Worm (Caenorhabditis elegans): Measurements from ENCODE around the gene F54D1.6.

Gene F54D1.6

ce11 chrIV:11316640-11317039 is 29.0 kb downstream of the F54D1.6 start:
- TF ChIP-seq ceh-43 (GFP tag; optimal IDR thresholded peaks at IDR 0.05) (no peak), pha-4 (tag; optimal IDR thresholded peaks at IDR 0.05) (no peak), unc-62 (GFP tag; optimal IDR thresholded peaks at IDR 0.05) (no peak), mab-5 (tag; optimal IDR thresholded peaks at IDR 0.05) (no peak), unc-39 (tag; optimal IDR thresholded peaks at IDR 0.05) (no peak), sem-2 (GFP tag; optimal IDR thresholded peaks at IDR 0.05) (no peak), cnd-1 (tag; optimal IDR thresholded peaks at IDR 0.05) (no peak), bed-3 (GFP tag; optimal IDR thresholded peaks at IDR 0.05) (no peak), elt-3 (tag; optimal IDR thresholded peaks at IDR 0.05) (no peak), blmp-1 (tag; optimal IDR thresholded peaks at IDR 0.05) (no peak)

- TF ChIP-seq M03D4.4 (tag; optimal IDR thresholded peaks at IDR 0.05), result no peak
- no peak for TF ChIP-seq mab-5 (tag; optimal IDR thresholded peaks at IDR 0.05)
- no peak for TF ChIP-seq lin-32 (GFP tag; optimal IDR thresholded peaks at IDR 0.05)
- no peak for TF ChIP-seq pha-4 (tag; optimal IDR thresholded peaks at IDR 0.05)
- no peak for TF ChIP-seq drap-1 (GFP tag; optimal IDR thresholded peaks at IDR 0.05)
- no peak for TF ChIP-seq tbx-8 (GFP tag; optimal IDR thresholded peaks at IDR 0.05)
- no peak for TF ChIP-seq ces-1 (GFP tag; optimal IDR thresholded peaks at IDR 0.05)
- TF ChIP-seq bed-3 (GFP tag; optimal IDR thresholded peaks at IDR 0.05), result no peak
Observed at ce11 chrIV:11317119-11317518, 29.5 kb downstream of the F54D1.6 start, which contains the start of gene gspd-1. gspd-1 (plus strand) TSS chrIV:11317419.

- TF ChIP-seq cnd-1 (tag; optimal IDR thresholded peaks at IDR 0.05) (no peak), lsy-2 (tag; optimal IDR thresholded peaks at IDR 0.05) (no peak), elt-1 (tag; optimal IDR thresholded peaks at IDR 0.05; ENCODE audit: borderline replicate concordance, insufficient read depth) (no peak), zip-8 (tag; optimal IDR thresholded peaks at IDR 0.05) (no peak), flh-1 (GFP tag; optimal IDR thresholded peaks at IDR 0.05) (no peak), drap-1 (GFP tag; optimal IDR thresholded peaks at IDR 0.05) (no peak), sptf-1 (tag; optimal IDR thresholded peaks at IDR 0.05) (no peak), lin-13 (tag; optimal IDR thresholded peaks at IDR 0.05) (no peak), unc-39 (tag; optimal IDR thresholded peaks at IDR 0.05) (no peak), nhr-2 (tag; optimal IDR thresholded peaks at IDR 0.05) (no peak), nhr-237 (tag; optimal IDR thresholded peaks at IDR 0.05) (no peak), unc-62 (GFP tag; optimal IDR thresholded peaks at IDR 0.05) (no peak), snpc-4 (tag; optimal IDR thresholded peaks at IDR 0.05) (no peak), ceh-83 (GFP tag; optimal IDR thresholded peaks at IDR 0.05) (no peak), nhr-28 (tag; optimal IDR thresholded peaks at IDR 0.05) (no peak), sem-2 (GFP tag; optimal IDR thresholded peaks at IDR 0.05) (no peak)
Observed at ce11 chrIV:11319884-11320362, 32.3 kb downstream of the F54D1.6 start, which contains the start of gene B0035.18. B0035.18 (plus strand) TSS chrIV:11320312.

ce11 chrIV:11320500-11320899 is 32.9 kb downstream of the F54D1.6 start, which contains the start of gene edg-1:
edg-1 (plus strand) TSS chrIV:11320800.
- no peak for TF ChIP-seq flh-1 (GFP tag; optimal IDR thresholded peaks at IDR 0.05)
- TF ChIP-seq cnd-1 (tag; optimal IDR thresholded peaks at IDR 0.05), result no peak
- no peak for TF ChIP-seq hlh-1 (tag; optimal IDR thresholded peaks at IDR 0.05)
- TF ChIP-seq unc-62 (GFP tag; optimal IDR thresholded peaks at IDR 0.05), result no peak
- no peak for TF ChIP-seq pha-4 (tag; optimal IDR thresholded peaks at IDR 0.05)
- TF ChIP-seq tbx-8 (GFP tag; optimal IDR thresholded peaks at IDR 0.05), result no peak

- no peak for TF ChIP-seq ceh-39 (tag; optimal IDR thresholded peaks at IDR 0.05)
- TF ChIP-seq mep-1 (tag; optimal IDR thresholded peaks at IDR 0.05), result no peak
- no peak for TF ChIP-seq ceh-83 (GFP tag; optimal IDR thresholded peaks at IDR 0.05)
- TF ChIP-seq unc-62 (GFP tag; optimal IDR thresholded peaks at IDR 0.05), result no peak
- TF ChIP-seq nhr-76 (tag; optimal IDR thresholded peaks at IDR 0.05), result no peak
- no peak for TF ChIP-seq mls-2 (tag; optimal IDR thresholded peaks at IDR 0.05)
- TF ChIP-seq unc-120 (tag; optimal IDR thresholded peaks at IDR 0.05; ENCODE audit: poor library complexity, severe bottlenecking), result no peak
- no peak for TF ChIP-seq flh-1 (GFP tag; optimal IDR thresholded peaks at IDR 0.05)
- no peak for TF ChIP-seq nhr-237 (tag; optimal IDR thresholded peaks at IDR 0.05)
- TF ChIP-seq mab-5 (tag; optimal IDR thresholded peaks at IDR 0.05), result no peak
- TF ChIP-seq bed-3 (GFP tag; optimal IDR thresholded peaks at IDR 0.05), result no peak
- no peak for TF ChIP-seq tbx-8 (GFP tag; optimal IDR thresholded peaks at IDR 0.05)
- no peak for TF ChIP-seq elt-3 (tag; optimal IDR thresholded peaks at IDR 0.05)
- TF ChIP-seq cnd-1 (tag; optimal IDR thresholded peaks at IDR 0.05), result no peak
- TF ChIP-seq elt-1 (tag; optimal IDR thresholded peaks at IDR 0.05; ENCODE audit: borderline replicate concordance, insufficient read depth), result no peak
- no peak for TF ChIP-seq drap-1 (GFP tag; optimal IDR thresholded peaks at IDR 0.05)
- no peak for TF ChIP-seq sptf-1 (tag; optimal IDR thresholded peaks at IDR 0.05)
- no peak for TF ChIP-seq unc-39 (tag; optimal IDR thresholded peaks at IDR 0.05)
Observed at ce11 chrIV:11323666-11324065, 36.1 kb downstream of the F54D1.6 start.
